Fruit fly (Drosophila melanogaster) Kc167 (cell line): ENCODE data around the gene CG17768.

Experiments
- Myc ChIP-seq: fragments of >200 bp; optimal IDR thresholded peaks from 2 replicates; lab custom pipeline; 2017; ENCODE audit warnings: missing external identifiers
- Sin3A ChIP-seq: fragments of >200 bp; optimal IDR thresholded peaks from 2 replicates; lab custom pipeline; 2018; ENCODE audit warnings: missing external identifiers
- h ChIP-seq: fragments of >200 bp; optimal IDR thresholded peaks from 3 replicates; lab custom pipeline; 2018; ENCODE audit warnings: missing external identifiers
- psq ChIP-seq: fragments of >200 bp; optimal IDR thresholded peaks from 2 replicates; lab custom pipeline; 2017; ENCODE audit warnings: missing external identifiers
- ttk ChIP-seq: sonication (Bioruptor generic); optimal IDR thresholded peaks from 2 replicates; lab custom pipeline; 2017; ENCODE audit warnings: missing external identifiers

dm6 chr2L:10372297-10372696 lies 32.7 kb downstream of the CG17768 start:
- no peak for TF ChIP-seq ttk
- TF ChIP-seq Myc (lab: Kevin White, UChicago): no peak
- TF ChIP-seq psq: no peak
- TF ChIP-seq h (lab: Kevin White, UChicago): no peak
- no peak for TF ChIP-seq Sin3A (lab: Kevin White, UChicago)
